Worm (Caenorhabditis elegans): ENCODE measurements around the gene sri-50.

The sri-50 gene

ce11 chrII:3240207-3240606, 36.7 kb downstream of the sri-50 start, which contains the start of gene C17F4.3:
Gene C17F4.3 (plus strand): TSS chrII:3240507.
- no peak for TF ChIP-seq cog-1 (tag; optimal IDR thresholded peaks at IDR 0.05)
- TF ChIP-seq ref-1 (GFP tag; conservative IDR thresholded peaks at IDR 0.05) = no peak
- no peak for TF ChIP-seq ztf-23 (GFP tag; IDR thresholded peaks at IDR 0.05)
- TF ChIP-seq ztf-29 (GFP tag; IDR thresholded peaks at IDR 0.05) = no peak

- no peak for TF ChIP-seq ztf-23 (GFP tag; IDR thresholded peaks at IDR 0.05)
- no peak for TF ChIP-seq cog-1 (tag; optimal IDR thresholded peaks at IDR 0.05)
- TF ChIP-seq ref-1 (GFP tag; conservative IDR thresholded peaks at IDR 0.05) = no peak
- no peak for TF ChIP-seq flt-1 (GFP tag; IDR thresholded peaks at IDR 0.05)
- no peak for TF ChIP-seq klf-2 (GFP tag; conservative IDR thresholded peaks at IDR 0.05)
- TF ChIP-seq ztf-29 (GFP tag; IDR thresholded peaks at IDR 0.05) = no peak
- no peak for TF ChIP-seq tab-1 (GFP tag; IDR thresholded peaks at IDR 0.05)
- no peak for TF ChIP-seq med-1 (GFP tag; optimal IDR thresholded peaks at IDR 0.05; ENCODE audit: insufficient read depth)
- no peak for TF ChIP-seq T22C8.4 (GFP tag; IDR thresholded peaks at IDR 0.05)
Observed at ce11 chrII:3241842-3242241, 38.3 kb downstream of the sri-50 start.

- TF ChIP-seq ref-1 (GFP tag; conservative IDR thresholded peaks at IDR 0.05) (no peak), cog-1 (tag; optimal IDR thresholded peaks at IDR 0.05) (no peak)
Observed at ce11 chrII:3244070-3244469, 40.6 kb downstream of the sri-50 start, which contains the start of gene C17F4.12. Gene C17F4.12 (minus strand): TSS chrII:3244170.

ce11 chrII:3244758-3245157, 41.2 kb downstream of the sri-50 start:
- TF ChIP-seq cog-1 (tag; optimal IDR thresholded peaks at IDR 0.05) = no peak
- no peak for TF ChIP-seq ref-1 (GFP tag; conservative IDR thresholded peaks at IDR 0.05)
- TF ChIP-seq med-1 (GFP tag; optimal IDR thresholded peaks at IDR 0.05; ENCODE audit: insufficient read depth) = no peak
- no peak for TF ChIP-seq T22C8.4 (GFP tag; IDR thresholded peaks at IDR 0.05)
- TF ChIP-seq klf-2 (GFP tag; conservative IDR thresholded peaks at IDR 0.05) = no peak
- TF ChIP-seq ztf-23 (GFP tag; IDR thresholded peaks at IDR 0.05) = no peak
- TF ChIP-seq ztf-29 (GFP tag; IDR thresholded peaks at IDR 0.05) = no peak
- no peak for TF ChIP-seq flt-1 (GFP tag; IDR thresholded peaks at IDR 0.05)
- TF ChIP-seq tab-1 (GFP tag; IDR thresholded peaks at IDR 0.05) = no peak

ce11 chrII:3245836-3246235, 42.3 kb downstream of the sri-50 start, which contains the start of gene C17F4.7:
Gene C17F4.7 (minus strand): TSS chrII:3246015.
- TF ChIP-seq cog-1 (tag; optimal IDR thresholded peaks at IDR 0.05) (no peak), med-1 (GFP tag; optimal IDR thresholded peaks at IDR 0.05; ENCODE audit: insufficient read depth) (no peak), ref-1 (GFP tag; conservative IDR thresholded peaks at IDR 0.05) (no peak), T22C8.4 (GFP tag; IDR thresholded peaks at IDR 0.05) (no peak), tab-1 (GFP tag; IDR thresholded peaks at IDR 0.05) (no peak), ztf-23 (GFP tag; IDR thresholded peaks at IDR 0.05) (no peak), klf-2 (GFP tag; conservative IDR thresholded peaks at IDR 0.05) (no peak), ztf-29 (GFP tag; IDR thresholded peaks at IDR 0.05) (no peak), flt-1 (GFP tag; IDR thresholded peaks at IDR 0.05) (no peak)

- no peak for TF ChIP-seq ref-1 (GFP tag; conservative IDR thresholded peaks at IDR 0.05)
- no peak for TF ChIP-seq ztf-23 (GFP tag; IDR thresholded peaks at IDR 0.05)
- TF ChIP-seq med-1 (GFP tag; optimal IDR thresholded peaks at IDR 0.05; ENCODE audit: insufficient read depth) = no peak
- no peak for TF ChIP-seq klf-2 (GFP tag; conservative IDR thresholded peaks at IDR 0.05)
- TF ChIP-seq T22C8.4 (GFP tag; IDR thresholded peaks at IDR 0.05) = no peak
- TF ChIP-seq flt-1 (GFP tag; IDR thresholded peaks at IDR 0.05) = no peak
- no peak for TF ChIP-seq cog-1 (tag; optimal IDR thresholded peaks at IDR 0.05)
- no peak for TF ChIP-seq ztf-29 (GFP tag; IDR thresholded peaks at IDR 0.05)
- no peak for TF ChIP-seq tab-1 (GFP tag; IDR thresholded peaks at IDR 0.05)
Observed at ce11 chrII:3247556-3247955, 44.0 kb downstream of the sri-50 start.

ce11 chrII:3248043-3248718, 44.7 kb downstream of the sri-50 start, which contains the start of the genes fbxc-50 and C17F4.2:
Gene fbxc-50 (minus strand): TSS chrII:3248123.
Gene C17F4.2 (plus strand): TSS chrII:3248668.
- 0 out of 2 replicates have a peak, but pooled peaks have one; percentile 36 for TF ChIP-seq T22C8.4 (GFP tag; IDR thresholded peaks at IDR 0.05)
- TF ChIP-seq med-1 (GFP tag; optimal IDR thresholded peaks at IDR 0.05; ENCODE audit: insufficient read depth) = no peak
- TF ChIP-seq klf-2 (GFP tag; conservative IDR thresholded peaks at IDR 0.05) = no peak
- no peak for TF ChIP-seq ztf-23 (GFP tag; IDR thresholded peaks at IDR 0.05)
- no peak for TF ChIP-seq ztf-29 (GFP tag; IDR thresholded peaks at IDR 0.05)

- TF ChIP-seq flt-1 (GFP tag; IDR thresholded peaks at IDR 0.05) = no peak
- no peak for TF ChIP-seq klf-2 (GFP tag; conservative IDR thresholded peaks at IDR 0.05)
- no peak for TF ChIP-seq tab-1 (GFP tag; IDR thresholded peaks at IDR 0.05)
Observed at ce11 chrII:3249406-3249805, 45.9 kb downstream of the sri-50 start, which contains the start of gene clec-124. Gene clec-124 (plus strand): TSS chrII:3249706.

- TF ChIP-seq med-1 (GFP tag; optimal IDR thresholded peaks at IDR 0.05; ENCODE audit: insufficient read depth) = no peak
Observed at ce11 chrII:3250195-3250594, 46.7 kb downstream of the sri-50 start.

ce11 chrII:3251782-3252181, 48.3 kb downstream of the sri-50 start:
- TF ChIP-seq ztf-23 (GFP tag; IDR thresholded peaks at IDR 0.05) = no peak
- no peak for TF ChIP-seq med-1 (GFP tag; optimal IDR thresholded peaks at IDR 0.05; ENCODE audit: insufficient read depth)
- no peak for TF ChIP-seq ztf-29 (GFP tag; IDR thresholded peaks at IDR 0.05)
